Fruit fly (Drosophila melanogaster) whole organism, embryonic: Measurements from ENCODE around the gene Sodh2.
A peak's percentile ranks its signal among the peaks of the same experiment; 100 is the strongest.

Experiments
- Bteb2 ChIP-seq: fragments of 200-800 bp; sonication (Bioruptor generic); optimal IDR thresholded peaks from 2 replicates; lab custom pipeline; 2016; ENCODE audit warnings: missing biosample characterization, missing genetic modification characterization
- CG11696 ChIP-seq: fragments of 200-800 bp; sonication (Bioruptor generic); IDR thresholded peaks from 2 replicates; pipeline ENCODE4 v1.3.6; 2022; ENCODE audit warnings: missing biosample characterization, missing genetic modification characterization
- CG12071 ChIP-seq: fragments of 200-800 bp; sonication (Bioruptor generic); optimal IDR thresholded peaks from 3 replicates; lab custom pipeline; 2018; ENCODE audit warnings: missing biosample characterization, mild to moderate bottlenecking, missing genetic modification characterization
- CG12155 ChIP-seq: fragments of 200-800 bp; sonication (Bioruptor generic); optimal IDR thresholded peaks from 3 replicates; lab custom pipeline; 2016; ENCODE audit warnings: missing biosample characterization, missing genetic modification characterization
- CG12942 ChIP-seq: fragments of 200-800 bp; sonication (Bioruptor generic); optimal IDR thresholded peaks from 3 replicates; lab custom pipeline; 2016; ENCODE audit warnings: missing biosample characterization, missing genetic modification characterization
- CG14965 ChIP-seq: fragments of 200-800 bp; sonication (Bioruptor generic); optimal IDR thresholded peaks from 2 replicates; lab custom pipeline; 2016; ENCODE audit warnings: missing biosample characterization, missing genetic modification characterization, borderline replicate concordance
- CG16779 ChIP-seq: fragments of 200-800 bp; sonication (Bioruptor generic); IDR thresholded peaks from 2 replicates; pipeline ENCODE4 v1.3.6; 2022; ENCODE audit warnings: missing biosample characterization, missing genetic modification characterization
- CG16813 ChIP-seq: fragments of 200-800 bp; sonication (Bioruptor generic); IDR thresholded peaks from 3 replicates; pipeline ENCODE4 v1.3.6; 2022; ENCODE audit warnings: missing biosample characterization, missing genetic modification characterization; ENCODE audit not compliant: partially characterized antibody
- CG17186 ChIP-seq: fragments of 200-800 bp; sonication (Bioruptor generic); optimal IDR thresholded peaks from 3 replicates; lab custom pipeline; 2017; ENCODE audit warnings: missing biosample characterization, missing genetic modification reagents, missing genetic modification characterization
- CG1792 ChIP-seq: fragments of 200-800 bp; sonication (Bioruptor generic); optimal IDR thresholded peaks from 2 replicates; lab custom pipeline; 2016; ENCODE audit warnings: missing biosample characterization, missing genetic modification characterization
- CG18599 ChIP-seq: fragments of 200-800 bp; sonication (Bioruptor generic); optimal IDR thresholded peaks from 3 replicates; lab custom pipeline; 2017; ENCODE audit warnings: missing biosample characterization, missing genetic modification characterization, mild to moderate bottlenecking, moderate library complexity, missing genetic modification reagents
- CG2129 ChIP-seq: fragments of 200-800 bp; sonication (Bioruptor generic); IDR thresholded peaks from 2 replicates; pipeline ENCODE4 v1.3.6; 2022; ENCODE audit warnings: missing biosample characterization, missing genetic modification characterization; ENCODE audit not compliant: partially characterized antibody
- CG31388 ChIP-seq: fragments of 200-800 bp; sonication (Bioruptor generic); optimal IDR thresholded peaks from 2 replicates; lab custom pipeline; 2016; ENCODE audit warnings: missing biosample characterization, missing genetic modification characterization
- CG32772 ChIP-seq: fragments of 200-800 bp; sonication (Bioruptor generic); IDR thresholded peaks from 2 replicates; pipeline ENCODE4 v1.3.6; 2022; ENCODE audit warnings: missing biosample characterization, missing genetic modification characterization
- CG33557 ChIP-seq: fragments of 200-800 bp; sonication (Bioruptor generic); optimal IDR thresholded peaks from 2 replicates; lab custom pipeline; 2019; ENCODE audit warnings: missing biosample characterization, mild to moderate bottlenecking, missing genetic modification characterization, moderate library complexity
- CG34376 ChIP-seq: fragments of 200-800 bp; sonication (Bioruptor generic); optimal IDR thresholded peaks from 2 replicates; lab custom pipeline; 2018; ENCODE audit warnings: missing biosample characterization, mild to moderate bottlenecking, missing genetic modification characterization
- CG43689 ChIP-seq: fragments of 200-800 bp; sonication (Bioruptor generic); IDR thresholded peaks from 2 replicates; pipeline ENCODE4 v1.3.6; 2022; ENCODE audit warnings: missing biosample characterization, missing genetic modification characterization
- CG4617 ChIP-seq: fragments of 200-800 bp; sonication (Bioruptor generic); optimal IDR thresholded peaks from 3 replicates; lab custom pipeline; 2016; ENCODE audit warnings: missing biosample characterization, missing genetic modification characterization, borderline replicate concordance
- Deaf1 ChIP-seq: fragments of 200-800 bp; optimal IDR thresholded peaks from 3 replicates; lab custom pipeline; 2019; ENCODE audit warnings: missing biosample characterization, mild to moderate bottlenecking, missing genetic modification characterization, moderate library complexity
- Mad ChIP-seq: fragments of 200-800 bp; sonication (Bioruptor generic); optimal IDR thresholded peaks from 2 replicates; lab custom pipeline; 2016; ENCODE audit warnings: missing biosample characterization, missing genetic modification characterization
- Med ChIP-seq: fragments of 200-800 bp; sonication (Bioruptor generic); peaks from one replicate; lab custom pipeline; 2016; ENCODE audit warnings: missing biosample characterization, missing genetic modification characterization, mild to moderate bottlenecking, inconsistent platforms, moderate library complexity
- Oli ChIP-seq: fragments of 200-800 bp; sonication (Bioruptor generic); optimal IDR thresholded peaks from 2 replicates; lab custom pipeline; 2018; ENCODE audit warnings: missing biosample characterization, mild to moderate bottlenecking, missing genetic modification characterization, moderate library complexity
- ash1 ChIP-seq: fragments of 200-800 bp; sonication (Bioruptor generic); optimal IDR thresholded peaks from 2 replicates; lab custom pipeline; 2018; ENCODE audit warnings: missing biosample characterization, mild to moderate bottlenecking, missing genetic modification characterization
- bab2 ChIP-seq: fragments of 200-800 bp; sonication (Bioruptor generic); optimal IDR thresholded peaks from 2 replicates; lab custom pipeline; 2016; ENCODE audit warnings: missing biosample characterization, missing genetic modification characterization
- bbx ChIP-seq: fragments of 200-800 bp; sonication (Bioruptor generic); IDR thresholded peaks from 2 replicates; pipeline ENCODE4 v1.3.6; 2022; ENCODE audit warnings: missing biosample characterization, missing genetic modification characterization; ENCODE audit not compliant: partially characterized antibody
- bigmax ChIP-seq: fragments of 200-800 bp; sonication (Bioruptor generic); optimal IDR thresholded peaks from 2 replicates; lab custom pipeline; 2018; ENCODE audit warnings: missing biosample characterization, mild to moderate bottlenecking, missing genetic modification characterization
- br ChIP-seq: fragments of >200 bp; optimal IDR thresholded peaks from 2 replicates; lab custom pipeline; 2017
- bsh ChIP-seq, 2 experiments: fragments of 200-800 bp; sonication (Bioruptor generic); optimal IDR thresholded peaks; 2 replicates each; lab custom pipeline; 2017 to 2018; ENCODE audit warnings: mild to moderate bottlenecking in 2 of 2, missing biosample characterization in 2 of 2, missing genetic modification characterization in 2 of 2, moderate library complexity in 1 of 2
- cas ChIP-seq: fragments of 200-800 bp; sonication (Bioruptor generic); IDR thresholded peaks from 2 replicates; pipeline ENCODE4 v1.3.6; 2022; ENCODE audit warnings: missing biosample characterization, missing genetic modification characterization
- corto ChIP-seq: fragments of 200-800 bp; sonication (Bioruptor generic); optimal IDR thresholded peaks from 2 replicates; lab custom pipeline; 2016; ENCODE audit warnings: missing biosample characterization, mild to moderate bottlenecking, missing genetic modification characterization, moderate library complexity
- dmrt11E ChIP-seq: fragments of 200-800 bp; sonication (Bioruptor generic); optimal IDR thresholded peaks from 3 replicates; lab custom pipeline; 2018; ENCODE audit warnings: missing biosample characterization, mild to moderate bottlenecking, missing genetic modification characterization, moderate library complexity
- emc ChIP-seq: fragments of 200-800 bp; sonication (Bioruptor generic); optimal IDR thresholded peaks from 2 replicates; lab custom pipeline; 2016; ENCODE audit warnings: missing biosample characterization, missing genetic modification characterization
- ems ChIP-seq: fragments of 200-800 bp; sonication (Bioruptor generic); optimal IDR thresholded peaks from 3 replicates; lab custom pipeline; 2016; ENCODE audit warnings: missing biosample characterization, missing genetic modification characterization
- fu2 ChIP-seq: fragments of 200-800 bp; sonication (Bioruptor generic); optimal IDR thresholded peaks from 2 replicates; lab custom pipeline; 2016; ENCODE audit warnings: missing biosample characterization, missing genetic modification characterization
- gcm ChIP-seq: fragments of 200-800 bp; sonication (Bioruptor generic); optimal IDR thresholded peaks from 2 replicates; lab custom pipeline; 2019; ENCODE audit warnings: missing biosample characterization, mild to moderate bottlenecking, missing genetic modification characterization, moderate library complexity
- gcm2 ChIP-seq: fragments of 200-800 bp; sonication (Bioruptor generic); optimal IDR thresholded peaks from 2 replicates; lab custom pipeline; 2016; ENCODE audit warnings: missing biosample characterization, missing genetic modification characterization
- gfzf ChIP-seq: fragments of 200-800 bp; sonication (Bioruptor generic); optimal IDR thresholded peaks from 2 replicates; lab custom pipeline; 2016; ENCODE audit warnings: missing biosample characterization, mild to moderate bottlenecking, missing genetic modification characterization, moderate library complexity
- gsb-n ChIP-seq: fragments of 200-800 bp; sonication (Bioruptor generic); optimal IDR thresholded peaks from 3 replicates; lab custom pipeline; 2018; ENCODE audit warnings: missing biosample characterization, mild to moderate bottlenecking, missing genetic modification characterization
- kni ChIP-seq: fragments of 200-800 bp; sonication (Bioruptor generic); optimal IDR thresholded peaks from 3 replicates; lab custom pipeline; 2017; ENCODE audit warnings: mild to moderate bottlenecking, missing biosample characterization, missing genetic modification reagents, missing genetic modification characterization
- knrl ChIP-seq: fragments of 200-800 bp; sonication (Bioruptor generic); IDR thresholded peaks from 3 replicates; pipeline ENCODE4 v1.3.6; 2022; ENCODE audit warnings: missing biosample characterization, missing genetic modification characterization; ENCODE audit not compliant: partially characterized antibody
- lov ChIP-seq, 2 experiments: fragments of 200-800 bp in 1 of 2; fragments of >200 bp in 1 of 2; sonication (Bioruptor generic) in 1 of 2; IDR thresholded peaks in 1 of 2; optimal IDR thresholded peaks in 1 of 2; 2 replicates in 1 of 2; 3 replicates in 1 of 2; pipeline versions ENCODE4 v1.3.6 to Lab custom; 2017 to 2022; ENCODE audit warnings: missing biosample characterization in 1 of 2, missing genetic modification characterization in 1 of 2
- pfk ChIP-seq: fragments of 200-800 bp; sonication (Bioruptor generic); optimal IDR thresholded peaks from 2 replicates; lab custom pipeline; 2018; ENCODE audit warnings: missing biosample characterization, mild to moderate bottlenecking, missing genetic modification characterization, moderate library complexity
- pho ChIP-seq: fragments of 200-800 bp; sonication (Bioruptor generic); optimal IDR thresholded peaks from 2 replicates; lab custom pipeline; 2016; ENCODE audit warnings: missing biosample characterization, missing genetic modification characterization
- ranshi ChIP-seq: fragments of 200-800 bp; sonication (Bioruptor generic); IDR thresholded peaks from 2 replicates; pipeline ENCODE4 v1.3.6; 2022; ENCODE audit warnings: missing biosample characterization, missing genetic modification characterization
- rib ChIP-seq: fragments of 200-800 bp; sonication (Bioruptor generic); IDR thresholded peaks from 2 replicates; pipeline ENCODE4 v1.3.6; 2022; ENCODE audit warnings: missing biosample characterization, missing genetic modification characterization
- salm ChIP-seq: fragments of 200-800 bp; sonication (Bioruptor generic); optimal IDR thresholded peaks from 2 replicates; lab custom pipeline; 2018; ENCODE audit warnings: missing biosample characterization, mild to moderate bottlenecking, missing genetic modification characterization
- slou ChIP-seq: fragments of 200-800 bp; sonication (Bioruptor generic); optimal IDR thresholded peaks from 3 replicates; lab custom pipeline; 2016; ENCODE audit warnings: missing biosample characterization, missing genetic modification characterization
- ttk ChIP-seq: fragments of 200-800 bp; sonication (Bioruptor generic); IDR thresholded peaks from 2 replicates; pipeline ENCODE4 v2.1.2; 2022; ENCODE audit warnings: missing biosample characterization, missing genetic modification characterization
- tx ChIP-seq: fragments of 200-800 bp; sonication (Bioruptor generic); optimal IDR thresholded peaks from 2 replicates; lab custom pipeline; 2016; ENCODE audit warnings: missing biosample characterization, missing genetic modification characterization

Sodh2 gene

dm6 chr3R:10872148-10872783 lies 3.9 kb upstream of the Sodh2 start, which contains the start of gene Fdh (continued):
- TF ChIP-seq gcm (GFP tag; lab: Kevin White, UChicago) = peak; percentile 59
- peak; percentile 48 for TF ChIP-seq CG17186 (GFP tag; lab: Kevin White, UChicago)
- no peak for TF ChIP-seq bigmax (GFP tag; lab: Kevin White, UChicago)
- peak; percentile 10 for TF ChIP-seq CG1792 (GFP tag; lab: Kevin White, UChicago)
- TF ChIP-seq ranshi (GFP tag; lab: Robert Waterston, UW) = no peak
- peak; percentile 91 for TF ChIP-seq Med (GFP tag; lab: Kevin White, UChicago)
- no peak for TF ChIP-seq bbx (GFP tag; lab: Robert Waterston, UW)
- peak; percentile 79 for TF ChIP-seq dmrt11E
- TF ChIP-seq CG12942 = peak; percentile 4
- no peak for TF ChIP-seq br (lab: Kevin White, UChicago)
- 0 out of 3 replicates have a peak, but pooled peaks have one; percentile 22 for TF ChIP-seq knrl
- TF ChIP-seq CG11696 (GFP tag; lab: Robert Waterston, UW) = no peak
- no peak for TF ChIP-seq ttk (GFP tag; lab: Robert Waterston, UW)
- no peak for TF ChIP-seq ash1 (GFP tag; lab: Kevin White, UChicago)
- peak; percentile 24 for TF ChIP-seq Oli
- peak; percentile 5 for TF ChIP-seq salm
- no peak for TF ChIP-seq Deaf1 (tag; lab: Kevin White, UChicago)
- no peak for TF ChIP-seq CG32772 (GFP tag; lab: Robert Waterston, UW)
- no peak for TF ChIP-seq pfk (GFP tag; lab: Kevin White, UChicago)
- no peak for TF ChIP-seq CG14965 (GFP tag; lab: Kevin White, UChicago)
- peak; percentile 52 for TF ChIP-seq CG34376 (GFP tag; lab: Kevin White, UChicago)
- TF ChIP-seq bab2 (GFP tag; lab: Kevin White, UChicago) = peak; percentile 55
- TF ChIP-seq bsh (GFP tag; optimal IDR thresholded peaks at IDR 0.05; lab: Kevin White, UChicago) = peak in 1 of 2 experiments; percentile 59
- TF ChIP-seq gsb-n (tag; lab: Kevin White, UChicago) = peak; percentile 43
- peak; percentile 5 for TF ChIP-seq slou (GFP tag; lab: Kevin White, UChicago)
- no peak for TF ChIP-seq CG16779
- TF ChIP-seq tx (GFP tag; lab: Kevin White, UChicago) = no peak
- no peak for TF ChIP-seq lov (optimal IDR thresholded peaks at IDR 0.05; lab: Kevin White, UChicago)
- TF ChIP-seq lov (GFP tag; IDR thresholded peaks at IDR 0.05; lab: Robert Waterston, UW) = 0 out of 3 replicates have a peak, but pooled peaks have one; percentile 59
- peak; percentile 21 for TF ChIP-seq ems (GFP tag; lab: Kevin White, UChicago)
- no peak for TF ChIP-seq emc (GFP tag; lab: Kevin White, UChicago)
- TF ChIP-seq fu2 = no peak
- TF ChIP-seq CG31388 (GFP tag; lab: Kevin White, UChicago) = no peak
- TF ChIP-seq rib (GFP tag; lab: Robert Waterston, UW) = no peak
- TF ChIP-seq pho (GFP tag; lab: Kevin White, UChicago) = no peak
- TF ChIP-seq CG2129 (GFP tag; lab: Robert Waterston, UW) = no peak
- TF ChIP-seq gfzf (GFP tag; lab: Kevin White, UChicago) = peak; percentile 69
- no peak for TF ChIP-seq Bteb2 (GFP tag; lab: Kevin White, UChicago)
- TF ChIP-seq CG12155 = peak; percentile 44
- no peak for TF ChIP-seq gcm2 (GFP tag; lab: Kevin White, UChicago)
- TF ChIP-seq cas = no peak
- peak; percentile 7 for TF ChIP-seq CG12071
- TF ChIP-seq corto = peak; percentile 5
- TF ChIP-seq CG4617 (GFP tag; lab: Kevin White, UChicago) = no peak
- TF ChIP-seq kni (GFP tag; lab: Kevin White, UChicago) = peak; percentile 51
- no peak for TF ChIP-seq CG16813 (GFP tag; lab: Robert Waterston, UW)
- peak; percentile 76 for TF ChIP-seq CG33557 (GFP tag; lab: Kevin White, UChicago)
- TF ChIP-seq CG18599 = peak; percentile 55
- no peak for TF ChIP-seq CG43689 (GFP tag; lab: Robert Waterston, UW)
- peak; percentile 12 for TF ChIP-seq Mad (GFP tag; lab: Kevin White, UChicago)
